Worm (Caenorhabditis elegans): ENCODE measurements around the gene nhl-2.

- no peak for TF ChIP-seq him-1 (tag; optimal IDR thresholded peaks at IDR 0.05)
- TF ChIP-seq dao-5 (tag; optimal IDR thresholded peaks at IDR 0.05) = no peak
- no peak for TF ChIP-seq W03F9.2 (tag; optimal IDR thresholded peaks at IDR 0.05)
Measured at ce11 chrIII:4883429-4883828, 15.5 kb downstream of the nhl-2 start, which contains the start of gene clec-5.

Measured in whole organism, L4/young adult.